Fruit fly (Drosophila melanogaster) whole organism, prepupa: Measurements from ENCODE around the gene CG15012.

ENCODE experiments used
- Blimp-1 ChIP-seq: fragments of 200-800 bp; sonication (Bioruptor generic); optimal IDR thresholded peaks from 3 replicates; lab custom pipeline; 2017; ENCODE audit warnings: missing biosample characterization, missing genetic modification characterization, mild to moderate bottlenecking, moderate library complexity, missing genetic modification reagents
- CG10669 ChIP-seq: fragments of 200-800 bp; sonication (Bioruptor generic); optimal IDR thresholded peaks from 3 replicates; lab custom pipeline; 2018; ENCODE audit warnings: missing biosample characterization, mild to moderate bottlenecking, missing genetic modification characterization, moderate library complexity
- CG11294 ChIP-seq: fragments of 200-800 bp; sonication (Bioruptor generic); IDR thresholded peaks from 2 replicates; pipeline ENCODE4 v1.3.6; 2022; ENCODE audit warnings: missing biosample characterization, missing genetic modification characterization
- CG11762 ChIP-seq: fragments of 200-800 bp; sonication (Bioruptor generic); optimal IDR thresholded peaks from 3 replicates; lab custom pipeline; 2016; ENCODE audit warnings: missing biosample characterization, missing genetic modification characterization; ENCODE audit not compliant: insufficient read depth
- CG15336 ChIP-seq: fragments of 200-800 bp; sonication (Bioruptor generic); IDR thresholded peaks from 2 replicates; pipeline ENCODE4 v1.3.6; 2022; ENCODE audit warnings: missing biosample characterization, missing genetic modification characterization
- CG16779 ChIP-seq: fragments of 200-800 bp; sonication (Bioruptor generic); optimal IDR thresholded peaks from 3 replicates; lab custom pipeline; 2017; ENCODE audit warnings: missing biosample characterization, mild to moderate bottlenecking, missing genetic modification characterization
- CG3032 ChIP-seq: fragments of 200-800 bp; optimal IDR thresholded peaks from 2 replicates; lab custom pipeline; 2019; ENCODE audit warnings: missing biosample characterization, mild to moderate bottlenecking, missing genetic modification characterization, moderate library complexity
- CG31627 ChIP-seq: fragments of 200-800 bp; sonication (Bioruptor generic); optimal IDR thresholded peaks from 3 replicates; lab custom pipeline; 2016; ENCODE audit warnings: missing biosample characterization, missing genetic modification characterization
- CG32006 ChIP-seq: fragments of 200-800 bp; sonication (Bioruptor generic); optimal IDR thresholded peaks from 3 replicates; lab custom pipeline; 2017; ENCODE audit warnings: missing biosample characterization, mild to moderate bottlenecking, missing genetic modification characterization
- CG34406 ChIP-seq: fragments of 200-800 bp; sonication (Bioruptor generic); optimal IDR thresholded peaks from 3 replicates; lab custom pipeline; 2016; ENCODE audit warnings: missing biosample characterization, missing genetic modification characterization
- CG3919 ChIP-seq: fragments of 200-800 bp; sonication (Bioruptor generic); optimal IDR thresholded peaks from 3 replicates; lab custom pipeline; 2016; ENCODE audit warnings: missing biosample characterization, missing genetic modification characterization
- CG4318 ChIP-seq: fragments of 200-800 bp; sonication (Bioruptor generic); optimal IDR thresholded peaks from 3 replicates; lab custom pipeline; 2017; ENCODE audit warnings: missing biosample characterization, mild to moderate bottlenecking, missing genetic modification characterization
- CG6163 ChIP-seq: fragments of 200-800 bp; sonication (Bioruptor generic); IDR thresholded peaks from 3 replicates; pipeline ENCODE4 v1.3.6; 2022; ENCODE audit warnings: missing biosample characterization, missing genetic modification characterization
- CG6276 ChIP-seq: fragments of 200-800 bp; sonication (Bioruptor generic); optimal IDR thresholded peaks from 2 replicates; lab custom pipeline; 2017; ENCODE audit warnings: missing biosample characterization, mild to moderate bottlenecking, missing genetic modification characterization
- CG6808 ChIP-seq: fragments of 200-800 bp; sonication (Bioruptor generic); optimal IDR thresholded peaks from 3 replicates; lab custom pipeline; 2017; ENCODE audit warnings: missing biosample characterization, missing genetic modification characterization, mild to moderate bottlenecking, moderate library complexity, missing genetic modification reagents
- CG6854 ChIP-seq: fragments of 200-800 bp; sonication (Bioruptor generic); optimal IDR thresholded peaks from 2 replicates; lab custom pipeline; 2017; ENCODE audit warnings: missing biosample characterization, mild to moderate bottlenecking, missing genetic modification characterization
- CG7368 ChIP-seq: fragments of 200-800 bp; sonication (Bioruptor generic); optimal IDR thresholded peaks from 3 replicates; lab custom pipeline; 2016; ENCODE audit warnings: missing biosample characterization, missing genetic modification characterization
- CG8119 ChIP-seq: fragments of 200-800 bp; sonication (Bioruptor generic); IDR thresholded peaks from 3 replicates; pipeline ENCODE4 v1.3.6; 2022; ENCODE audit warnings: missing biosample characterization, missing genetic modification characterization
- CG8319 ChIP-seq: fragments of 200-800 bp; sonication (Bioruptor generic); optimal IDR thresholded peaks from 3 replicates; lab custom pipeline; 2016; ENCODE audit warnings: missing biosample characterization, missing genetic modification characterization
- CG9139 ChIP-seq: fragments of 200-800 bp; sonication (Bioruptor generic); optimal IDR thresholded peaks from 3 replicates; lab custom pipeline; 2017; ENCODE audit warnings: missing biosample characterization, mild to moderate bottlenecking, missing genetic modification characterization
- Eip75B ChIP-seq: fragments of 200-800 bp; sonication (Bioruptor generic); optimal IDR thresholded peaks from 3 replicates; lab custom pipeline; 2016; ENCODE audit warnings: missing biosample characterization, missing genetic modification characterization
- Eip78C ChIP-seq: fragments of 200-800 bp; sonication (Bioruptor generic); peaks from one replicate; lab custom pipeline; 2016; ENCODE audit warnings: missing biosample characterization, missing genetic modification characterization
- Eip93F ChIP-seq: fragments of 200-800 bp; sonication (Bioruptor generic); optimal IDR thresholded peaks from 2 replicates; lab custom pipeline; 2016; ENCODE audit warnings: missing biosample characterization, mild to moderate bottlenecking, missing genetic modification characterization
- Ets96B ChIP-seq: fragments of 200-800 bp; optimal IDR thresholded peaks from 2 replicates; lab custom pipeline; 2019; ENCODE audit warnings: missing biosample characterization, mild to moderate bottlenecking, missing genetic modification characterization, moderate library complexity
- Gug ChIP-seq: fragments of 200-800 bp; sonication (Bioruptor generic); IDR thresholded peaks from 2 replicates; pipeline ENCODE4 v1.3.6; 2022; ENCODE audit warnings: missing biosample characterization, missing genetic modification characterization
- Hr4 ChIP-seq: fragments of 200-800 bp; sonication (Bioruptor generic); optimal IDR thresholded peaks from 3 replicates; lab custom pipeline; 2016; ENCODE audit warnings: missing biosample characterization, missing genetic modification characterization
- Lpt ChIP-seq: fragments of 200-800 bp; sonication (Bioruptor generic); optimal IDR thresholded peaks from 3 replicates; lab custom pipeline; 2016; ENCODE audit warnings: missing biosample characterization, missing genetic modification characterization
- Met ChIP-seq: fragments of 200-800 bp; sonication (Bioruptor generic); optimal IDR thresholded peaks from 3 replicates; lab custom pipeline; 2016; ENCODE audit warnings: missing biosample characterization, missing genetic modification characterization
- Smox ChIP-seq: fragments of 200-800 bp; sonication (Bioruptor generic); optimal IDR thresholded peaks from 3 replicates; lab custom pipeline; 2016; ENCODE audit warnings: missing biosample characterization, missing genetic modification characterization
- achi ChIP-seq: fragments of 200-800 bp; sonication (Bioruptor generic); optimal IDR thresholded peaks from 3 replicates; lab custom pipeline; 2016; ENCODE audit warnings: missing biosample characterization, missing genetic modification characterization
- cyc ChIP-seq: fragments of 200-800 bp; sonication (Bioruptor generic); optimal IDR thresholded peaks from 3 replicates; lab custom pipeline; 2016; ENCODE audit warnings: missing biosample characterization, missing genetic modification characterization
- dac ChIP-seq: fragments of 200-800 bp; sonication (Bioruptor generic); optimal IDR thresholded peaks from 2 replicates; lab custom pipeline; 2017; ENCODE audit warnings: missing biosample characterization, mild to moderate bottlenecking, missing genetic modification characterization
- eg ChIP-seq: fragments of 200-800 bp; sonication (Bioruptor generic); IDR thresholded peaks from 3 replicates; pipeline ENCODE4 v1.3.6; 2022; ENCODE audit warnings: missing biosample characterization, missing genetic modification characterization
- fd59A ChIP-seq: fragments of 200-800 bp; sonication (Bioruptor generic); optimal IDR thresholded peaks from 2 replicates; lab custom pipeline; 2017; ENCODE audit warnings: missing biosample characterization, mild to moderate bottlenecking, missing genetic modification characterization, missing genetic modification reagents
- fd85E ChIP-seq: fragments of 200-800 bp; sonication (Bioruptor generic); optimal IDR thresholded peaks from 3 replicates; lab custom pipeline; 2016; ENCODE audit warnings: missing biosample characterization, missing genetic modification characterization
- fkh ChIP-seq: fragments of 200-800 bp; sonication (Bioruptor generic); optimal IDR thresholded peaks from 3 replicates; lab custom pipeline; 2017; ENCODE audit warnings: missing biosample characterization, mild to moderate bottlenecking, missing genetic modification characterization, moderate library complexity
- net ChIP-seq: fragments of 200-800 bp; sonication (Bioruptor generic); optimal IDR thresholded peaks from 3 replicates; lab custom pipeline; 2016; ENCODE audit warnings: missing biosample characterization, missing genetic modification characterization
- pdm3 ChIP-seq: fragments of 200-800 bp; sonication (Bioruptor generic); optimal IDR thresholded peaks from 3 replicates; lab custom pipeline; 2016; ENCODE audit warnings: missing biosample characterization, missing genetic modification characterization
- salr ChIP-seq, 2 experiments: fragments of 200-800 bp; sonication (Bioruptor generic); optimal IDR thresholded peaks; 3 replicates each; lab custom pipeline; 2016 to 2018; ENCODE audit warnings: missing biosample characterization in 2 of 2, missing genetic modification characterization in 2 of 2, mild to moderate bottlenecking in 1 of 2
- spab ChIP-seq: fragments of 200-800 bp; sonication (Bioruptor generic); optimal IDR thresholded peaks from 2 replicates; lab custom pipeline; 2017; ENCODE audit warnings: missing biosample characterization, mild to moderate bottlenecking, missing genetic modification characterization, missing genetic modification reagents
- ss ChIP-seq, 2 experiments: fragments of 200-800 bp; sonication (Bioruptor generic); optimal IDR thresholded peaks; 2 replicates in 1 of 2; 3 replicates in 1 of 2; lab custom pipeline; 2017 to 2018; ENCODE audit warnings: mild to moderate bottlenecking in 2 of 2, missing biosample characterization in 2 of 2, missing genetic modification characterization in 2 of 2, moderate library complexity in 1 of 2
- topi ChIP-seq: fragments of 200-800 bp; sonication (Bioruptor generic); optimal IDR thresholded peaks from 3 replicates; lab custom pipeline; 2016; ENCODE audit warnings: missing biosample characterization, missing genetic modification characterization

CG15012 gene

DNA sequence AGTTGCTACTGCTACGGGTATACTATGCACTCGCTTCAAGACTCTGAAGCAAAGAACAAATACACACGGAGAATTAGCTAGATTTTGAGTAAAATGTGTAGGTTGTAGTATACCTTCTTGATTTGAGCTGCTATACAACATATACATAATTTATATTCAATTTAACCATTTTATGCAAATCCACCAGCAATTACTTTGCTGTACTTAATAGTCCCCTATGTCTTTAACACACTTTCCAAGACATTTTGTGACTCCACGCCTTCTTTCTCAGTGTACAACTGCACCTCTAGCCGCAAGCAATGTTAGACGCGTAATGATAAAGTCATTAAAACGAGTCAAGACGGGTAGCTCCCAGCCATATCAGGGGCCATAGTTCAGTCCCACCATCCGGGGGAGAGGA lies 44.5 kb upstream of the CG15012 start:
- TF ChIP-seq pdm3 (GFP tag; lab: Kevin White, UChicago) (peak; percentile 14), CG11294 (GFP tag; lab: Robert Waterston, UW) (0 out of 2 replicates have a peak, but pooled peaks have one; percentile 26), CG8119 (GFP tag; lab: Robert Waterston, UW) (peak; percentile 55; the same call in 2 of the 3 replicates), Ets96B (tag; lab: Kevin White, UChicago) (peak; percentile 46), CG3032 (peak; percentile 39), CG6854 (GFP tag; lab: Kevin White, UChicago) (no peak), CG9139 (GFP tag; lab: Kevin White, UChicago) (peak; percentile 46), CG6808 (GFP tag; lab: Kevin White, UChicago) (peak; percentile 74), dac (GFP tag; lab: Kevin White, UChicago) (no peak), topi (no peak), Eip75B (GFP tag; lab: Kevin White, UChicago) (no peak), Eip78C (GFP tag; lab: Kevin White, UChicago) (peak; percentile 67), CG4318 (GFP tag; lab: Kevin White, UChicago) (peak; percentile 31), Hr4 (GFP tag; lab: Kevin White, UChicago) (peak; percentile 10), CG7368 (GFP tag; lab: Kevin White, UChicago) (peak; percentile 24), CG3919 (GFP tag; lab: Kevin White, UChicago) (peak; percentile 31), fd85E (GFP tag; lab: Kevin White, UChicago) (no peak), eg (GFP tag; lab: Robert Waterston, UW) (peak; percentile 73), Gug (GFP tag; lab: Robert Waterston, UW) (peak; percentile 34; the same call in 1 of the 2 replicates), CG11762 (peak; percentile 28), CG8319 (no peak), CG10669 (GFP tag; lab: Kevin White, UChicago) (peak; percentile 51), CG15336 (GFP tag; lab: Robert Waterston, UW) (peak; percentile 74), CG31627 (GFP tag; lab: Kevin White, UChicago) (no peak), spab (GFP tag; lab: Kevin White, UChicago) (peak; percentile 57), ss (GFP tag; optimal IDR thresholded peaks at IDR 0.05; lab: Kevin White, UChicago) (peak in 1 of 2 experiments; percentile 10), CG16779 (peak; percentile 5), cyc (GFP tag; lab: Kevin White, UChicago) (no peak), CG6276 (GFP tag; lab: Kevin White, UChicago) (peak; percentile 88), CG34406 (GFP tag; lab: Kevin White, UChicago) (no peak), achi (no peak), CG32006 (GFP tag; lab: Kevin White, UChicago) (peak; percentile 64), Met (GFP tag; lab: Kevin White, UChicago) (no peak), CG6163 (GFP tag; lab: Robert Waterston, UW) (peak; percentile 47; the same call in 2 of the 3 replicates), Lpt (peak; percentile 11)

DNA sequence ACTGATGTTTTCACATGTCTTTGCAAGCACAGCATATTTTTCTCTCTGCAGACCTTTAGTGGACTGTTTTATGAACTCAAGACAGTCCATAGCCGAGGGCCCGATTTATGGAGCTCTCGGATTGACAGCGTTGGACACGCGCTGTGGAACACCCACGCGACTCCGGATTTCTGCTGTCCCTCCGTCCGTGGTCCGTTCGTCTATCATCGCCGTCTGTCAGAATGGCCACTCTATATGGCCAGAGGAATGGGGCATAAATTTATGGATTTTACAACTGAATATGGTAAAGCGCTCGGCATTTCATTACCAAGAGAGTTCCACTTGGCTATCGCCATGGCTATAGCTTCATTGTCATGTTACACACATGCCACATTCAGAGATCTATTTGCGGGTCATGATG lies 36.0 kb upstream of the CG15012 start:
- TF ChIP-seq Lpt, result no peak
- no peak for TF ChIP-seq CG34406 (GFP tag; lab: Kevin White, UChicago)
- no peak for TF ChIP-seq CG6808 (GFP tag; lab: Kevin White, UChicago)
- no peak for TF ChIP-seq CG11762
- no peak for TF ChIP-seq net (GFP tag; lab: Kevin White, UChicago)
- no peak for TF ChIP-seq Met (GFP tag; lab: Kevin White, UChicago)
- TF ChIP-seq Eip75B (GFP tag; lab: Kevin White, UChicago), result no peak
- no peak for TF ChIP-seq Eip93F
- no peak for TF ChIP-seq CG6276 (GFP tag; lab: Kevin White, UChicago)
- TF ChIP-seq CG31627 (GFP tag; lab: Kevin White, UChicago), result no peak
- TF ChIP-seq cyc (GFP tag; lab: Kevin White, UChicago), result no peak
- TF ChIP-seq Smox, result no peak
- no peak for TF ChIP-seq CG8319
- no peak for TF ChIP-seq fd59A (GFP tag; lab: Kevin White, UChicago)
- TF ChIP-seq CG3919 (GFP tag; lab: Kevin White, UChicago), result no peak
- no peak for TF ChIP-seq Blimp-1
- TF ChIP-seq salr (GFP tag; optimal IDR thresholded peaks at IDR 0.05; lab: Kevin White, UChicago), result no peak
- no peak for TF ChIP-seq fkh (GFP tag; lab: Kevin White, UChicago)
- no peak for TF ChIP-seq CG6854 (GFP tag; lab: Kevin White, UChicago)
